Worm (Caenorhabditis elegans) whole organism, young adult: ENCODE results near the gene C06G4.6.

Source experiments
- B0035.1 ChIP-seq: sonication (generic microtip); optimal IDR thresholded peaks from 2 replicates; lab custom pipeline; 2016; ENCODE audit warnings: missing genetic modification characterization, mild to moderate bottlenecking, missing compliant biosample characterization, missing genotype, missing genetic modification reagents
- B0336.3 ChIP-seq: fragments of 200-800 bp; sonication (Bioruptor generic); IDR thresholded peaks from 2 replicates; pipeline ENCODE4 v1.3.6; 2022; ENCODE audit warnings: missing genetic modification characterization, missing compliant biosample characterization
- C17E4.6 ChIP-seq: fragments of 200-800 bp; sonication (Bioruptor generic); IDR thresholded peaks from 2 replicates; pipeline ENCODE4 v1.3.6; 2022; ENCODE audit warnings: missing genetic modification reagents, missing genetic modification characterization, missing compliant biosample characterization
- D2030.7 ChIP-seq: fragments of 200-800 bp; sonication (Bioruptor generic); IDR thresholded peaks from 2 replicates; pipeline ENCODE4 v1.3.6; 2022; ENCODE audit warnings: missing genetic modification reagents, missing genetic modification characterization, missing compliant biosample characterization
- F52B5.7 ChIP-seq: sonication (generic microtip); optimal IDR thresholded peaks from 2 replicates; lab custom pipeline; 2016; ENCODE audit warnings: mild to moderate bottlenecking, missing genetic modification characterization, missing compliant biosample characterization
- F55B11.4 ChIP-seq: sonication (generic microtip); optimal IDR thresholded peaks from 2 replicates; lab custom pipeline; 2016; ENCODE audit warnings: missing compliant biosample characterization, missing genetic modification characterization, borderline replicate concordance; ENCODE audit not compliant: insufficient read depth
- T07F8.4 ChIP-seq: sonication (generic microtip); optimal IDR thresholded peaks from 2 replicates; lab custom pipeline; 2016; ENCODE audit warnings: mild to moderate bottlenecking, missing genetic modification characterization, moderate library complexity, missing compliant biosample characterization
- ZK185.1 ChIP-seq: sonication (generic microtip); optimal IDR thresholded peaks from 2 replicates; lab custom pipeline; 2016; ENCODE audit warnings: mild to moderate bottlenecking, missing genetic modification characterization, missing compliant biosample characterization; ENCODE audit not compliant: poor library complexity, severe bottlenecking
- ama-1 ChIP-seq, 3 experiments: fragments of 150-350 bp in 1 of 3; sonication (generic microtip) in 2 of 3; optimal IDR thresholded peaks; 2 replicates each; lab custom pipeline; 2014 to 2018; ENCODE audit warnings: missing biosample characterization in 2 of 3, missing genetic modification characterization in 2 of 3, missing genetic modification reagents in 2 of 3
- aptf-2 ChIP-seq: fragments of 200-800 bp; sonication (Bioruptor generic); conservative IDR thresholded peaks from 2 replicates; pipeline ENCODE4 v1.3.6; 2022; ENCODE audit warnings: missing genetic modification reagents, missing genetic modification characterization, missing compliant biosample characterization
- aptf-3 ChIP-seq: fragments of 200-800 bp; sonication (Bioruptor generic); IDR thresholded peaks from 2 replicates; pipeline ENCODE4 v1.3.6; 2022; ENCODE audit warnings: missing genetic modification characterization, missing compliant biosample characterization
- attf-5 ChIP-seq: fragments of 200-800 bp; sonication (Bioruptor generic); optimal IDR thresholded peaks from 2 replicates; lab custom pipeline; 2018; ENCODE audit warnings: mild to moderate bottlenecking, missing genetic modification characterization, missing compliant biosample characterization
- bed-2 ChIP-seq: fragments of 200-800 bp; sonication (Bioruptor generic); IDR thresholded peaks from 2 replicates; pipeline ENCODE4 v1.3.6; 2022; ENCODE audit warnings: missing genetic modification reagents, missing genetic modification characterization, missing compliant biosample characterization
- ccch-3 ChIP-seq: fragments of 200-800 bp; sonication (Bioruptor generic); optimal IDR thresholded peaks from 2 replicates; lab custom pipeline; 2018; ENCODE audit warnings: mild to moderate bottlenecking, missing genetic modification characterization, missing compliant biosample characterization
- ceh-27 ChIP-seq: fragments of 200-800 bp; sonication (Bioruptor generic); optimal IDR thresholded peaks from 2 replicates; lab custom pipeline; 2018; ENCODE audit warnings: mild to moderate bottlenecking, missing genetic modification characterization, moderate library complexity, missing compliant biosample characterization
- ceh-79 ChIP-seq: sonication (generic microtip); optimal IDR thresholded peaks from 2 replicates; lab custom pipeline; 2017; ENCODE audit warnings: mild to moderate bottlenecking, missing genetic modification characterization, missing compliant biosample characterization
- die-1 ChIP-seq: sonication (generic microtip); optimal IDR thresholded peaks from 2 replicates; lab custom pipeline; 2016; ENCODE audit warnings: missing genotype, mild to moderate bottlenecking, missing genetic modification characterization, missing compliant biosample characterization
- dpff-1 ChIP-seq: sonication (generic microtip); optimal IDR thresholded peaks from 2 replicates; lab custom pipeline; 2017; ENCODE audit warnings: mild to moderate bottlenecking, missing genetic modification characterization, missing compliant biosample characterization
- efl-1 ChIP-seq: fragments of 150-350 bp; optimal IDR thresholded peaks from 2 replicates; lab custom pipeline; 2014; ENCODE audit warnings: missing biosample characterization, missing genetic modification reagents, missing genetic modification characterization
- egl-18 ChIP-seq: fragments of 200-800 bp; sonication (Bioruptor generic); IDR thresholded peaks from 2 replicates; pipeline ENCODE4 v1.3.6; 2022; ENCODE audit warnings: missing genetic modification reagents, missing genetic modification characterization, missing compliant biosample characterization
- egl-44 ChIP-seq: fragments of 200-800 bp; sonication (Bioruptor generic); IDR thresholded peaks from 2 replicates; pipeline ENCODE4 v1.3.6; 2022; ENCODE audit warnings: missing genetic modification reagents, missing genetic modification characterization, missing compliant biosample characterization
- ets-4 ChIP-seq: fragments of 200-800 bp; sonication (Bioruptor generic); optimal IDR thresholded peaks from 2 replicates; lab custom pipeline; 2018; ENCODE audit warnings: mild to moderate bottlenecking, missing genetic modification characterization, missing compliant biosample characterization
- hlh-12 ChIP-seq: sonication (generic microtip); optimal IDR thresholded peaks from 2 replicates; lab custom pipeline; 2016; ENCODE audit warnings: missing genetic modification characterization, missing compliant biosample characterization
- hlh-26 ChIP-seq: fragments of 200-800 bp; sonication (Bioruptor generic); conservative IDR thresholded peaks from 2 replicates; pipeline ENCODE4 v1.3.6; 2022; ENCODE audit warnings: missing genetic modification reagents, missing genetic modification characterization, missing compliant biosample characterization
- lag-1 ChIP-seq: fragments of 200-800 bp; sonication (Bioruptor generic); IDR thresholded peaks from 2 replicates; pipeline ENCODE4 v1.3.6; 2022; ENCODE audit warnings: missing genetic modification reagents, missing genetic modification characterization, missing compliant biosample characterization
- lin-40 ChIP-seq: sonication (generic microtip); optimal IDR thresholded peaks from 2 replicates; lab custom pipeline; 2016; ENCODE audit warnings: missing genetic modification characterization, mild to moderate bottlenecking, missing compliant biosample characterization, missing genotype, missing genetic modification reagents
- madf-3 ChIP-seq: fragments of 200-800 bp; sonication (Bioruptor generic); IDR thresholded peaks from 2 replicates; pipeline ENCODE4 v1.3.6; 2022; ENCODE audit warnings: missing genetic modification reagents, missing genetic modification characterization, missing compliant biosample characterization
- mel-28 ChIP-seq: sonication (generic microtip); optimal IDR thresholded peaks from 2 replicates; lab custom pipeline; 2016; ENCODE audit warnings: borderline replicate concordance, mild to moderate bottlenecking, missing genetic modification characterization, missing compliant biosample characterization
- nfyb-1 ChIP-seq: fragments of 200-800 bp; sonication (Bioruptor generic); IDR thresholded peaks from 2 replicates; pipeline ENCODE4 v1.3.6; 2022; ENCODE audit warnings: missing genetic modification reagents, missing genetic modification characterization, missing compliant biosample characterization
- nhr-179 ChIP-seq: sonication (generic microtip); optimal IDR thresholded peaks from 2 replicates; lab custom pipeline; 2016; ENCODE audit warnings: mild to moderate bottlenecking, missing genetic modification characterization, missing compliant biosample characterization
- pbrm-1 ChIP-seq: fragments of 200-800 bp; sonication (Bioruptor generic); IDR thresholded peaks from 2 replicates; pipeline ENCODE4 v1.3.6; 2022; ENCODE audit warnings: missing genetic modification reagents, missing genetic modification characterization, missing compliant biosample characterization
- sdz-38 ChIP-seq: sonication (generic microtip); optimal IDR thresholded peaks from 2 replicates; lab custom pipeline; 2016; ENCODE audit warnings: missing genotype, missing genetic modification characterization, missing compliant biosample characterization
- snpc-1.1 ChIP-seq: sonication (generic microtip); optimal IDR thresholded peaks from 2 replicates; lab custom pipeline; 2017; ENCODE audit warnings: missing genetic modification characterization, mild to moderate bottlenecking, missing compliant biosample characterization, antibody characterized with exemption, moderate library complexity, missing genotype, missing genetic modification reagents; ENCODE audit not compliant: insufficient read depth
- snpc-1.3 ChIP-seq: sonication (generic microtip); optimal IDR thresholded peaks from 2 replicates; lab custom pipeline; 2017; ENCODE audit warnings: missing genetic modification characterization, mild to moderate bottlenecking, missing compliant biosample characterization, antibody characterized with exemption, moderate library complexity, missing genotype, missing genetic modification reagents; ENCODE audit not compliant: insufficient read depth
- tbp1 ChIP-seq: fragments of 200-800 bp; sonication (Bioruptor generic); optimal IDR thresholded peaks from 2 replicates; lab custom pipeline; 2018; ENCODE audit warnings: mild to moderate bottlenecking, missing genetic modification characterization, missing compliant biosample characterization
- tbx-9 ChIP-seq: sonication (generic microtip); optimal IDR thresholded peaks from 2 replicates; lab custom pipeline; 2016; ENCODE audit warnings: borderline replicate concordance, missing genetic modification characterization, inconsistent platforms, missing compliant biosample characterization
- tlf-1 ChIP-seq: fragments of 200-800 bp; sonication (Bioruptor generic); optimal IDR thresholded peaks from 2 replicates; lab custom pipeline; 2018; ENCODE audit warnings: mild to moderate bottlenecking, missing genetic modification characterization, missing compliant biosample characterization
- xnd-1 ChIP-seq: sonication (generic microtip); optimal IDR thresholded peaks from 2 replicates; lab custom pipeline; 2016; ENCODE audit warnings: missing genotype, missing genetic modification reagents, missing genetic modification characterization, missing compliant biosample characterization
- zfh-2 ChIP-seq: fragments of 200-800 bp; sonication (Bioruptor generic); conservative IDR thresholded peaks from 2 replicates; pipeline ENCODE4 v1.3.6; 2022; ENCODE audit warnings: missing genetic modification reagents, missing genetic modification characterization, missing compliant biosample characterization
- zim-3 ChIP-seq: sonication (generic microtip); optimal IDR thresholded peaks from 2 replicates; lab custom pipeline; 2017; ENCODE audit warnings: mild to moderate bottlenecking, missing genetic modification characterization, moderate library complexity, missing compliant biosample characterization
- ztf-26 ChIP-seq: sonication (generic microtip); optimal IDR thresholded peaks from 2 replicates; lab custom pipeline; 2017; ENCODE audit warnings: missing genetic modification characterization, missing compliant biosample characterization
- ztf-3 ChIP-seq: fragments of 200-800 bp; sonication (Bioruptor generic); optimal IDR thresholded peaks from 2 replicates; lab custom pipeline; 2018; ENCODE audit warnings: mild to moderate bottlenecking, missing genetic modification characterization, missing compliant biosample characterization
- ztf-6 ChIP-seq: fragments of 200-800 bp; sonication (Bioruptor generic); IDR thresholded peaks from 2 replicates; pipeline ENCODE4 v1.3.6; 2022; ENCODE audit warnings: missing genetic modification reagents, missing genetic modification characterization, missing compliant biosample characterization

The C06G4.6 gene

ce11 chrIII:8043784-8044183 is 39.6 kb downstream of the C06G4.6 start (continued):
- TF ChIP-seq die-1 (tag; lab: Kevin White, UChicago) (peak; percentile 97), C17E4.6 (GFP tag; lab: Robert Waterston, UW) (peak; percentile 96), madf-3 (peak; percentile 96), egl-18 (peak; percentile 69; the same call in 1 of the 2 replicates), B0035.1 (tag; lab: Kevin White, UChicago) (peak; percentile 92), nfyb-1 (no peak; the same call in 1 of the 2 replicates), zfh-2 (GFP tag; lab: Robert Waterston, UW) (no peak), mel-28 (tag; lab: Kevin White, UChicago) (peak; percentile 77), ztf-3 (GFP tag; lab: Kevin White, UChicago) (peak; percentile 66), ceh-79 (tag; lab: Kevin White, UChicago) (peak; percentile 51), bed-2 (GFP tag; lab: Robert Waterston, UW) (peak; percentile 99), hlh-26 (no peak), nhr-179 (tag; lab: Kevin White, UChicago) (no peak), D2030.7 (peak; percentile 97), T07F8.4 (tag; lab: Kevin White, UChicago) (peak; percentile 96), ets-4 (GFP tag; lab: Kevin White, UChicago) (peak; percentile 74), sdz-38 (tag; lab: Kevin White, UChicago) (no peak), tlf-1 (GFP tag; lab: Kevin White, UChicago) (peak; percentile 93), pbrm-1 (GFP tag; lab: Robert Waterston, UW) (peak; percentile 98), tbx-9 (no peak), ceh-27 (GFP tag; lab: Kevin White, UChicago) (peak; percentile 100), xnd-1 (tag; lab: Kevin White, UChicago) (no peak), ccch-3 (GFP tag; lab: Kevin White, UChicago) (peak; percentile 100), aptf-3 (peak; percentile 55; the same call in 1 of the 2 replicates), ztf-6 (peak; percentile 99), tbp1 (peak; percentile 80), ama-1 (optimal IDR thresholded peaks at IDR 0.05; lab: Kevin White, UChicago) (no peak), ama-1 (GFP tag; optimal IDR thresholded peaks at IDR 0.05; lab: Kevin White, UChicago) (no peak), hlh-12 (peak; percentile 24), dpff-1 (no peak), snpc-1.1 (tag; lab: Kevin White, UChicago) (peak; percentile 78)
- TF ChIP-seq, all 124 proteins: peak for 98

- TF ChIP-seq zim-3 (tag; lab: Kevin White, UChicago): no peak
- TF ChIP-seq attf-5 (GFP tag; lab: Kevin White, UChicago): no peak
- TF ChIP-seq lag-1 (GFP tag; lab: Robert Waterston, UW): no peak
- no peak for TF ChIP-seq ztf-26 (tag; lab: Kevin White, UChicago)
- no peak for TF ChIP-seq snpc-1.3
- TF ChIP-seq F55B11.4 (tag; lab: Kevin White, UChicago): no peak
Observed at ce11 chrIII:8044187-8044586, 40.0 kb downstream of the C06G4.6 start, which contains the start of gene K12H4.5. K12H4.5 (plus strand) TSS chrIII:8044487.

- TF ChIP-seq ama-1 (optimal IDR thresholded peaks at IDR 0.05; lab: Kevin White, UChicago): no peak
- TF ChIP-seq ama-1 (GFP tag; optimal IDR thresholded peaks at IDR 0.05; lab: Kevin White, UChicago): no peak
- no peak for TF ChIP-seq F52B5.7 (tag; lab: Kevin White, UChicago)
- TF ChIP-seq B0336.3: 0 out of 2 replicates have a peak, but pooled peaks have one; percentile 22
- TF ChIP-seq egl-44 (GFP tag; lab: Robert Waterston, UW): no peak
- no peak for TF ChIP-seq aptf-2 (GFP tag; lab: Robert Waterston, UW)
- no peak for TF ChIP-seq efl-1
- no peak for TF ChIP-seq lin-40
- TF ChIP-seq ZK185.1 (tag; lab: Kevin White, UChicago): no peak
Observed at ce11 chrIII:8044717-8045116, 40.5 kb downstream of the C06G4.6 start, which contains the start of gene spcs-3. spcs-3 (plus strand) TSS chrIII:8045017.
